Worm (Caenorhabditis elegans) whole organism, L2 larva: ENCODE measurements around the gene F01D5.5.

Experiments used
- R02D3.7 ChIP-seq: fragments of 150-350 bp; optimal IDR thresholded peaks from 2 replicates; lab custom pipeline; 2014; ENCODE audit warnings: missing biosample characterization, missing genetic modification characterization
- Y55F3AM.14 ChIP-seq: fragments of 200-800 bp; sonication (Bioruptor generic); optimal IDR thresholded peaks from 2 replicates; lab custom pipeline; 2018; ENCODE audit warnings: mild to moderate bottlenecking, missing genetic modification characterization, missing compliant biosample characterization
- ZK546.5 ChIP-seq: sonication (generic microtip); optimal IDR thresholded peaks from 2 replicates; lab custom pipeline; 2017; ENCODE audit warnings: missing biosample characterization, missing genetic modification characterization
- ama-1 ChIP-seq: fragments of 150-350 bp; optimal IDR thresholded peaks from 2 replicates; lab custom pipeline; 2018; ENCODE audit warnings: inconsistent platforms
- ceh-16 ChIP-seq: fragments of 150-350 bp; optimal IDR thresholded peaks from 2 replicates; lab custom pipeline; 2014; ENCODE audit warnings: missing biosample characterization, missing genetic modification characterization
- dmd-4 ChIP-seq: sonication (generic microtip); optimal IDR thresholded peaks from 2 replicates; lab custom pipeline; 2017; ENCODE audit warnings: missing biosample characterization, missing genetic modification characterization
- egl-27 ChIP-seq: sonication (generic microtip); optimal IDR thresholded peaks from 3 replicates; lab custom pipeline; 2017; ENCODE audit warnings: missing biosample characterization, missing genetic modification reagents, missing genetic modification characterization
- lin-11 ChIP-seq: fragments of 150-350 bp; sonication (generic microtip); optimal IDR thresholded peaks from 2 replicates; lab custom pipeline; 2014; ENCODE audit warnings: missing biosample characterization, missing genetic modification characterization, inconsistent platforms, mixed read lengths
- lin-39 ChIP-seq: fragments of 150-350 bp; optimal IDR thresholded peaks from 2 replicates; lab custom pipeline; 2014; ENCODE audit warnings: missing biosample characterization, missing genetic modification reagents, missing genetic modification characterization
- snpc-4 ChIP-seq: fragments of 150-350 bp; optimal IDR thresholded peaks from 2 replicates; lab custom pipeline; 2014; ENCODE audit warnings: missing biosample characterization, missing genetic modification characterization
- unc-39 ChIP-seq: fragments of 150-350 bp; optimal IDR thresholded peaks from 2 replicates; lab custom pipeline; 2014; ENCODE audit warnings: missing biosample characterization, missing genetic modification characterization

ce11 chrII:14045934-14046470 is 43.9 kb upstream of the F01D5.5 start:
- TF ChIP-seq egl-27 (tag; lab: Kevin White, UChicago): no peak
- no peak for TF ChIP-seq ceh-16
- no peak for TF ChIP-seq lin-39
- no peak for TF ChIP-seq R02D3.7
- no peak for TF ChIP-seq dmd-4 (tag; lab: Kevin White, UChicago)
- TF ChIP-seq ama-1 (lab: Kevin White, UChicago): no peak
- no peak for TF ChIP-seq Y55F3AM.14 (GFP tag; lab: Kevin White, UChicago)
- TF ChIP-seq unc-39 (tag; lab: Kevin White, UChicago): no peak
- TF ChIP-seq snpc-4 (tag; lab: Kevin White, UChicago): no peak
- no peak for TF ChIP-seq lin-11 (tag; lab: Kevin White, UChicago)
- no peak for TF ChIP-seq ZK546.5 (tag; lab: Kevin White, UChicago)
